Fruit fly (Drosophila melanogaster) whole organism, embryonic: ENCODE measurements around the gene RpL7.

Experiments
- Adf1 ChIP-seq: fragments of 200-800 bp; sonication (Bioruptor generic); IDR thresholded peaks from 2 replicates; pipeline ENCODE4 v1.3.6; 2022; ENCODE audit warnings: missing biosample characterization, missing genetic modification characterization
- Asciz ChIP-seq: fragments of 200-800 bp; sonication (Bioruptor generic); optimal IDR thresholded peaks from 2 replicates; lab custom pipeline; 2017; ENCODE audit warnings: missing biosample characterization, mild to moderate bottlenecking, missing genetic modification characterization, missing genetic modification reagents
- Atf6 ChIP-seq: fragments of 200-800 bp; sonication (Bioruptor generic); IDR thresholded peaks from 2 replicates; pipeline ENCODE4 v1.3.6; 2022; ENCODE audit warnings: missing biosample characterization, missing genetic modification characterization
- Bdp1 ChIP-seq: fragments of 200-800 bp; sonication (Bioruptor generic); optimal IDR thresholded peaks from 3 replicates; lab custom pipeline; 2016; ENCODE audit warnings: missing biosample characterization, missing genetic modification characterization
- BtbVII ChIP-seq: fragments of 200-800 bp; sonication (Bioruptor generic); optimal IDR thresholded peaks from 3 replicates; lab custom pipeline; 2017; ENCODE audit warnings: missing biosample characterization, mild to moderate bottlenecking, missing genetic modification characterization
- CG10431 ChIP-seq: fragments of 200-800 bp; sonication (Bioruptor generic); optimal IDR thresholded peaks from 3 replicates; lab custom pipeline; 2018; ENCODE audit warnings: missing biosample characterization, mild to moderate bottlenecking, missing genetic modification characterization
- CG10543 ChIP-seq: fragments of 200-800 bp; sonication (Bioruptor generic); optimal IDR thresholded peaks from 3 replicates; lab custom pipeline; 2017; ENCODE audit warnings: missing biosample characterization, mild to moderate bottlenecking, missing genetic modification characterization, moderate library complexity
- CG11085 ChIP-seq: fragments of 200-800 bp; sonication (Bioruptor generic); IDR thresholded peaks from 2 replicates; pipeline ENCODE4 v1.3.6; 2022; ENCODE audit warnings: missing biosample characterization, missing genetic modification characterization
- CG12219 ChIP-seq: fragments of 200-800 bp; sonication (Bioruptor generic); optimal IDR thresholded peaks from 3 replicates; lab custom pipeline; 2018; ENCODE audit warnings: missing biosample characterization, mild to moderate bottlenecking, missing genetic modification characterization
- CG12299 ChIP-seq: fragments of 200-800 bp; sonication (Bioruptor generic); optimal IDR thresholded peaks from 2 replicates; lab custom pipeline; 2018; ENCODE audit warnings: missing biosample characterization, mild to moderate bottlenecking, missing genetic modification characterization
- CG1529 ChIP-seq: fragments of 200-800 bp; sonication (Bioruptor generic); optimal IDR thresholded peaks from 3 replicates; lab custom pipeline; 2018; ENCODE audit warnings: missing biosample characterization, missing genetic modification characterization
- CG15479 ChIP-seq: fragments of 200-800 bp; sonication (Bioruptor generic); optimal IDR thresholded peaks from 3 replicates; lab custom pipeline; 2019; ENCODE audit warnings: missing biosample characterization, mild to moderate bottlenecking, missing genetic modification characterization, moderate library complexity
- CG15696 ChIP-seq: fragments of 200-800 bp; sonication (Bioruptor generic); optimal IDR thresholded peaks from 2 replicates; lab custom pipeline; 2019; ENCODE audit warnings: missing biosample characterization, mild to moderate bottlenecking, missing genetic modification characterization, moderate library complexity
- CG2875 ChIP-seq: fragments of 200-800 bp; sonication (Bioruptor generic); optimal IDR thresholded peaks from 2 replicates; lab custom pipeline; 2017; ENCODE audit warnings: missing biosample characterization, mild to moderate bottlenecking, missing genetic modification characterization, missing genetic modification reagents
- CG30020 ChIP-seq: fragments of 200-800 bp; optimal IDR thresholded peaks from 2 replicates; lab custom pipeline; 2019; ENCODE audit warnings: missing biosample characterization, mild to moderate bottlenecking, missing genetic modification characterization, moderate library complexity
- CG34422 ChIP-seq: fragments of 200-800 bp; sonication (Bioruptor generic); IDR thresholded peaks from 3 replicates; pipeline ENCODE4 v1.3.6; 2022; ENCODE audit warnings: missing biosample characterization, missing genetic modification characterization
- CG4360 ChIP-seq: fragments of 200-800 bp; sonication (Bioruptor generic); IDR thresholded peaks from 2 replicates; pipeline ENCODE4 v1.3.6; 2022; ENCODE audit warnings: missing biosample characterization, missing genetic modification characterization
- CG8388 ChIP-seq: fragments of 200-800 bp; sonication (Bioruptor generic); optimal IDR thresholded peaks from 2 replicates; lab custom pipeline; 2019; ENCODE audit warnings: missing biosample characterization, mild to moderate bottlenecking, missing genetic modification characterization, moderate library complexity
- Fer1 ChIP-seq: fragments of 200-800 bp; sonication (Bioruptor generic); optimal IDR thresholded peaks from 2 replicates; lab custom pipeline; 2017; ENCODE audit warnings: missing biosample characterization, mild to moderate bottlenecking, missing genetic modification characterization
- HmgZ ChIP-seq: fragments of 200-800 bp; sonication (Bioruptor generic); optimal IDR thresholded peaks from 2 replicates; lab custom pipeline; 2018; ENCODE audit warnings: missing biosample characterization, mild to moderate bottlenecking, missing genetic modification characterization
- Kr ChIP-seq: fragments of 200-800 bp; sonication (Bioruptor generic); optimal IDR thresholded peaks from 2 replicates; lab custom pipeline; 2017; ENCODE audit warnings: missing biosample characterization, mild to moderate bottlenecking, missing genetic modification characterization
- Lhr ChIP-seq: fragments of 200-800 bp; sonication (Bioruptor generic); optimal IDR thresholded peaks from 3 replicates; lab custom pipeline; 2017; ENCODE audit warnings: mild to moderate bottlenecking, missing biosample characterization, missing genetic modification reagents, missing genetic modification characterization
- Med ChIP-seq: fragments of 200-800 bp; sonication (Bioruptor generic); peaks from one replicate; lab custom pipeline; 2016; ENCODE audit warnings: missing biosample characterization, missing genetic modification characterization, mild to moderate bottlenecking, inconsistent platforms, moderate library complexity
- Meics ChIP-seq: fragments of 200-800 bp; sonication (Bioruptor generic); optimal IDR thresholded peaks from 2 replicates; lab custom pipeline; 2017; ENCODE audit warnings: missing biosample characterization, mild to moderate bottlenecking, missing genetic modification characterization
- NFAT ChIP-seq: fragments of 200-800 bp; sonication (Bioruptor generic); IDR thresholded peaks from 2 replicates; pipeline ENCODE4 v1.3.6; 2022; ENCODE audit warnings: missing biosample characterization, missing genetic modification characterization
- Nf-YB ChIP-seq: fragments of 200-800 bp; sonication (Bioruptor generic); optimal IDR thresholded peaks from 3 replicates; lab custom pipeline; 2019; ENCODE audit warnings: missing biosample characterization, mild to moderate bottlenecking, missing genetic modification characterization, moderate library complexity
- Pdp1 ChIP-seq, 2 experiments: fragments of 200-800 bp; sonication (Bioruptor generic); optimal IDR thresholded peaks; 3 replicates each; lab custom pipeline; 2016; ENCODE audit warnings: missing biosample characterization in 2 of 2, missing genetic modification characterization in 2 of 2, mild to moderate bottlenecking in 1 of 2, moderate library complexity in 1 of 2
- Sox100B ChIP-seq: fragments of 200-800 bp; sonication (Bioruptor generic); optimal IDR thresholded peaks from 3 replicates; lab custom pipeline; 2018; ENCODE audit warnings: missing biosample characterization, mild to moderate bottlenecking, missing genetic modification characterization
- ac ChIP-seq: fragments of 200-800 bp; sonication (Bioruptor generic); optimal IDR thresholded peaks from 3 replicates; lab custom pipeline; 2017; ENCODE audit warnings: missing biosample characterization, mild to moderate bottlenecking, missing genetic modification characterization
- da ChIP-seq: fragments of 200-800 bp; sonication (Bioruptor generic); optimal IDR thresholded peaks from 2 replicates; lab custom pipeline; 2016; ENCODE audit warnings: missing biosample characterization, missing genetic modification characterization
- dmrt11E ChIP-seq: fragments of 200-800 bp; sonication (Bioruptor generic); optimal IDR thresholded peaks from 3 replicates; lab custom pipeline; 2018; ENCODE audit warnings: missing biosample characterization, mild to moderate bottlenecking, missing genetic modification characterization, moderate library complexity
- ftz-f1 ChIP-seq: fragments of 200-800 bp; sonication (Bioruptor generic); optimal IDR thresholded peaks from 2 replicates; lab custom pipeline; 2016; ENCODE audit warnings: missing biosample characterization, missing genetic modification characterization
- gfzf ChIP-seq: fragments of 200-800 bp; sonication (Bioruptor generic); optimal IDR thresholded peaks from 2 replicates; lab custom pipeline; 2016; ENCODE audit warnings: missing biosample characterization, mild to moderate bottlenecking, missing genetic modification characterization, moderate library complexity
- grn ChIP-seq: fragments of 200-800 bp; sonication (Bioruptor generic); optimal IDR thresholded peaks from 3 replicates; lab custom pipeline; 2017; ENCODE audit warnings: missing biosample characterization, missing genetic modification characterization
- gsb ChIP-seq: fragments of 200-800 bp; sonication (Bioruptor generic); IDR thresholded peaks from 2 replicates; pipeline ENCODE4 v1.3.6; 2022; ENCODE audit warnings: missing biosample characterization, missing genetic modification characterization
- hbn ChIP-seq: fragments of 200-800 bp; sonication (Bioruptor generic); IDR thresholded peaks from 2 replicates; pipeline ENCODE4 v1.3.6; 2022; ENCODE audit warnings: missing biosample characterization, missing genetic modification characterization; ENCODE audit not compliant: partially characterized antibody
- lola ChIP-seq, 3 experiments: fragments of >200 bp in 2 of 3; fragments of 200-800 bp in 1 of 3; sonication (Bioruptor generic) in 1 of 3; optimal IDR thresholded peaks; 2 replicates each; lab custom pipeline; 2017 to 2019; ENCODE audit warnings: missing biosample characterization in 3 of 3, missing genetic modification characterization in 3 of 3, mild to moderate bottlenecking in 1 of 3, moderate library complexity in 1 of 3
- sd ChIP-seq: fragments of 200-800 bp; sonication (Bioruptor generic); optimal IDR thresholded peaks from 3 replicates; lab custom pipeline; 2018; ENCODE audit warnings: missing biosample characterization, mild to moderate bottlenecking, missing genetic modification characterization, moderate library complexity
- ssp ChIP-seq: fragments of 200-800 bp; sonication (Bioruptor generic); IDR thresholded peaks from 2 replicates; pipeline ENCODE4 v1.3.6; 2022; ENCODE audit warnings: missing biosample characterization, missing genetic modification characterization
- sug ChIP-seq: fragments of 200-800 bp; optimal IDR thresholded peaks from 2 replicates; lab custom pipeline; 2019; ENCODE audit warnings: missing biosample characterization, mild to moderate bottlenecking, missing genetic modification characterization, moderate library complexity
- tll ChIP-seq, 2 experiments: fragments of 200-800 bp in 1 of 2; fragments of >200 bp in 1 of 2; sonication (Bioruptor generic) in 1 of 2; optimal IDR thresholded peaks; 2 replicates each; lab custom pipeline; 2017 to 2019; ENCODE audit warnings: missing biosample characterization in 2 of 2, missing genetic modification characterization in 2 of 2, mild to moderate bottlenecking in 1 of 2, moderate library complexity in 1 of 2
- toy ChIP-seq: fragments of 200-800 bp; sonication (Bioruptor generic); IDR thresholded peaks from 2 replicates; pipeline ENCODE4 v1.3.6; 2022; ENCODE audit warnings: missing biosample characterization, missing genetic modification characterization
- trem ChIP-seq: fragments of 200-800 bp; optimal IDR thresholded peaks from 3 replicates; lab custom pipeline; 2019; ENCODE audit warnings: missing biosample characterization, mild to moderate bottlenecking, missing genetic modification characterization, moderate library complexity
- trh ChIP-seq: fragments of 200-800 bp; sonication (Bioruptor generic); optimal IDR thresholded peaks from 2 replicates; lab custom pipeline; 2016; ENCODE audit warnings: missing biosample characterization, missing genetic modification characterization
- wek ChIP-seq: fragments of 200-800 bp; sonication (Bioruptor generic); optimal IDR thresholded peaks from 3 replicates; lab custom pipeline; 2018; ENCODE audit warnings: missing biosample characterization, mild to moderate bottlenecking, missing genetic modification characterization, moderate library complexity
- zen ChIP-seq: fragments of 200-800 bp; sonication (Bioruptor generic); optimal IDR thresholded peaks from 3 replicates; lab custom pipeline; 2018; ENCODE audit warnings: missing biosample characterization, mild to moderate bottlenecking, missing genetic modification characterization, moderate library complexity

RpL7 gene

DNA sequence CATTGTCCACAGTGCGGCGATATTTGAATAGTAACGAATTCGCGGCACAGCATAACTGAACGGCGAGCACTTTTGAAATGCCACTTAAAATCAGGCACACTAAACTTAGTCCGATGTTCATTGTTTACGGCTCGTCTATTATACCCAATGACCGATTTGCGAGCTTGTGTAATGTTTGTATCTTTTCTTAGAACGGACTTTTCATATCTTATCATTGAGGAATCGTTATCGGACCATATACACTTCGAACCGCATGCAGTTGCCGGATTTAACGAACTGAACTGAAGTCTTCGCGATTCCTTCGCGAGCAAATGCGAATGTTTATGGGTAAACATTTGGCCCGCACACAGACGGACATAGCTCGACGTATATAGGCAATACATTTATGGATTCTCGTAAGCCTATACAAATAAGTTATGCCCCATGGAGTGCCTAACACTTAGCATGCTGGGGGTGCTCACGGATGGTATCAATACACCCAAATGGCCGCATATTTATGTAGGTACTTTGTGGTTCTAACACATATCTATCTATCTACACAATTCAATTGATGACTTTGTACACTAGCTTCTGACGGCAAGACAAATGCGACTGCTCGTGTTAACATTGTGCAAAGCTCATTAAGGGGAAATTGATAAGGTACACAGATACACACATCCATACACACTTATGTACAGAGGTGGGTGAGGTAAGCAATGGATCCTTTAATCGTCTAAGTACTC is 37.1 kb downstream of the RpL7 start, which contains the start of gene mthl15 (continued):
- TF ChIP-seq sug (peak; percentile 94), sd (tag; lab: Kevin White, UChicago) (peak; percentile 52), HmgZ (tag; lab: Kevin White, UChicago) (peak; percentile 54), Med (GFP tag; lab: Kevin White, UChicago) (peak; percentile 73), Pdp1 (GFP tag; optimal IDR thresholded peaks at IDR 0.05; lab: Kevin White, UChicago) (peak in 1 of 2 experiments; percentile 75), NFAT (GFP tag; lab: Robert Waterston, UW) (no peak), dmrt11E (tag; lab: Kevin White, UChicago) (peak; percentile 34), grn (GFP tag; lab: Kevin White, UChicago) (peak; percentile 28), ac (GFP tag; lab: Kevin White, UChicago) (peak; percentile 30), Sox100B (peak; percentile 10), CG15696 (tag; lab: Kevin White, UChicago) (peak; percentile 34), CG8388 (no peak), Kr (GFP tag; lab: Kevin White, UChicago) (peak; percentile 0), CG2875 (GFP tag; lab: Kevin White, UChicago) (no peak), Fer1 (GFP tag; lab: Kevin White, UChicago) (peak; percentile 19), Meics (GFP tag; lab: Kevin White, UChicago) (peak; percentile 87), CG12299 (tag; lab: Kevin White, UChicago) (peak; percentile 5), Asciz (GFP tag; lab: Kevin White, UChicago) (peak; percentile 5), wek (GFP tag; lab: Kevin White, UChicago) (peak; percentile 48), lola (GFP tag; optimal IDR thresholded peaks at IDR 0.05; lab: Kevin White, UChicago) (no peak), BtbVII (GFP tag; lab: Kevin White, UChicago) (peak; percentile 3), CG4360 (GFP tag; lab: Robert Waterston, UW) (no peak), CG10543 (GFP tag; lab: Kevin White, UChicago) (no peak), tll (GFP tag; optimal IDR thresholded peaks at IDR 0.05; lab: Kevin White, UChicago) (peak in 1 of 2 experiments; percentile 26), da (GFP tag; lab: Kevin White, UChicago) (no peak), CG12219 (GFP tag; lab: Kevin White, UChicago) (peak; percentile 31), CG15479 (GFP tag; lab: Kevin White, UChicago) (peak; percentile 69), zen (peak; percentile 32), Atf6 (peak; percentile 41; the same call in 1 of the 2 replicates), toy (GFP tag; lab: Robert Waterston, UW) (no peak), Bdp1 (GFP tag; lab: Kevin White, UChicago) (no peak)
- TF ChIP-seq, all 482 proteins: peak for 50

- TF ChIP-seq Lhr (peak; percentile 7), trh (GFP tag; lab: Kevin White, UChicago) (no peak), gfzf (GFP tag; lab: Kevin White, UChicago) (peak; percentile 40), Nf-YB (no peak), Adf1 (GFP tag; lab: Robert Waterston, UW) (no peak), CG11085 (GFP tag; lab: Robert Waterston, UW) (no peak), ftz-f1 (GFP tag; lab: Kevin White, UChicago) (no peak), CG1529 (GFP tag; lab: Kevin White, UChicago) (no peak), CG10431 (GFP tag; lab: Kevin White, UChicago) (no peak), gsb (GFP tag; lab: Robert Waterston, UW) (no peak), CG30020 (tag; lab: Kevin White, UChicago) (peak; percentile 100), ssp (GFP tag; lab: Robert Waterston, UW) (peak; percentile 88), trem (no peak), CG34422 (GFP tag; lab: Robert Waterston, UW) (no peak), hbn (GFP tag; lab: Robert Waterston, UW) (no peak)
Measured at dm6 chr2L:10238726-10239652, 38.2 kb downstream of the RpL7 start, which contains the start of gene me31B. TSS of gene me31B (plus strand) at chr2L:10239341.
